Fruit fly (Drosophila melanogaster) whole organism, prepupa: ENCODE measurements around the gene CG11593.

ENCODE experiments used
- Blimp-1 ChIP-seq: fragments of 200-800 bp; sonication (Bioruptor generic); optimal IDR thresholded peaks from 3 replicates; lab custom pipeline; 2017; ENCODE audit warnings: missing biosample characterization, missing genetic modification characterization, mild to moderate bottlenecking, moderate library complexity, missing genetic modification reagents
- CG10631 ChIP-seq: fragments of 200-800 bp; sonication (Bioruptor generic); optimal IDR thresholded peaks from 2 replicates; lab custom pipeline; 2016; ENCODE audit warnings: missing biosample characterization, missing genetic modification characterization
- CG10669 ChIP-seq: fragments of 200-800 bp; sonication (Bioruptor generic); optimal IDR thresholded peaks from 3 replicates; lab custom pipeline; 2018; ENCODE audit warnings: missing biosample characterization, mild to moderate bottlenecking, missing genetic modification characterization, moderate library complexity
- CG11294 ChIP-seq: fragments of 200-800 bp; sonication (Bioruptor generic); IDR thresholded peaks from 2 replicates; pipeline ENCODE4 v1.3.6; 2022; ENCODE audit warnings: missing biosample characterization, missing genetic modification characterization
- CG11762 ChIP-seq: fragments of 200-800 bp; sonication (Bioruptor generic); optimal IDR thresholded peaks from 3 replicates; lab custom pipeline; 2016; ENCODE audit warnings: missing biosample characterization, missing genetic modification characterization; ENCODE audit not compliant: insufficient read depth
- CG11902 ChIP-seq: fragments of 200-800 bp; sonication (Bioruptor generic); optimal IDR thresholded peaks from 3 replicates; lab custom pipeline; 2016; ENCODE audit warnings: missing biosample characterization, missing genetic modification characterization
- CG15336 ChIP-seq: fragments of 200-800 bp; sonication (Bioruptor generic); IDR thresholded peaks from 2 replicates; pipeline ENCODE4 v1.3.6; 2022; ENCODE audit warnings: missing biosample characterization, missing genetic modification characterization
- CG1621 ChIP-seq: fragments of 200-800 bp; sonication (Bioruptor generic); optimal IDR thresholded peaks from 3 replicates; lab custom pipeline; 2018; ENCODE audit warnings: missing biosample characterization, mild to moderate bottlenecking, missing genetic modification characterization
- CG16779 ChIP-seq: fragments of 200-800 bp; sonication (Bioruptor generic); optimal IDR thresholded peaks from 3 replicates; lab custom pipeline; 2017; ENCODE audit warnings: missing biosample characterization, mild to moderate bottlenecking, missing genetic modification characterization
- CG3032 ChIP-seq: fragments of 200-800 bp; optimal IDR thresholded peaks from 2 replicates; lab custom pipeline; 2019; ENCODE audit warnings: missing biosample characterization, mild to moderate bottlenecking, missing genetic modification characterization, moderate library complexity
- CG31627 ChIP-seq: fragments of 200-800 bp; sonication (Bioruptor generic); optimal IDR thresholded peaks from 3 replicates; lab custom pipeline; 2016; ENCODE audit warnings: missing biosample characterization, missing genetic modification characterization
- CG34406 ChIP-seq: fragments of 200-800 bp; sonication (Bioruptor generic); optimal IDR thresholded peaks from 3 replicates; lab custom pipeline; 2016; ENCODE audit warnings: missing biosample characterization, missing genetic modification characterization
- CG3919 ChIP-seq: fragments of 200-800 bp; sonication (Bioruptor generic); optimal IDR thresholded peaks from 3 replicates; lab custom pipeline; 2016; ENCODE audit warnings: missing biosample characterization, missing genetic modification characterization
- CG4318 ChIP-seq: fragments of 200-800 bp; sonication (Bioruptor generic); optimal IDR thresholded peaks from 3 replicates; lab custom pipeline; 2017; ENCODE audit warnings: missing biosample characterization, mild to moderate bottlenecking, missing genetic modification characterization
- CG6163 ChIP-seq: fragments of 200-800 bp; sonication (Bioruptor generic); IDR thresholded peaks from 3 replicates; pipeline ENCODE4 v1.3.6; 2022; ENCODE audit warnings: missing biosample characterization, missing genetic modification characterization
- CG6276 ChIP-seq: fragments of 200-800 bp; sonication (Bioruptor generic); optimal IDR thresholded peaks from 2 replicates; lab custom pipeline; 2017; ENCODE audit warnings: missing biosample characterization, mild to moderate bottlenecking, missing genetic modification characterization
- CG6792 ChIP-seq: fragments of 200-800 bp; sonication (Bioruptor generic); optimal IDR thresholded peaks from 3 replicates; lab custom pipeline; 2016; ENCODE audit warnings: missing biosample characterization, missing genetic modification characterization
- CG6854 ChIP-seq: fragments of 200-800 bp; sonication (Bioruptor generic); optimal IDR thresholded peaks from 2 replicates; lab custom pipeline; 2017; ENCODE audit warnings: missing biosample characterization, mild to moderate bottlenecking, missing genetic modification characterization
- CG7368 ChIP-seq: fragments of 200-800 bp; sonication (Bioruptor generic); optimal IDR thresholded peaks from 3 replicates; lab custom pipeline; 2016; ENCODE audit warnings: missing biosample characterization, missing genetic modification characterization
- CG8119 ChIP-seq: fragments of 200-800 bp; sonication (Bioruptor generic); IDR thresholded peaks from 3 replicates; pipeline ENCODE4 v1.3.6; 2022; ENCODE audit warnings: missing biosample characterization, missing genetic modification characterization
- CG8319 ChIP-seq: fragments of 200-800 bp; sonication (Bioruptor generic); optimal IDR thresholded peaks from 3 replicates; lab custom pipeline; 2016; ENCODE audit warnings: missing biosample characterization, missing genetic modification characterization
- Eip75B ChIP-seq: fragments of 200-800 bp; sonication (Bioruptor generic); optimal IDR thresholded peaks from 3 replicates; lab custom pipeline; 2016; ENCODE audit warnings: missing biosample characterization, missing genetic modification characterization
- Eip93F ChIP-seq: fragments of 200-800 bp; sonication (Bioruptor generic); optimal IDR thresholded peaks from 2 replicates; lab custom pipeline; 2016; ENCODE audit warnings: missing biosample characterization, mild to moderate bottlenecking, missing genetic modification characterization
- Ets21C ChIP-seq: fragments of 200-800 bp; sonication (Bioruptor generic); optimal IDR thresholded peaks from 3 replicates; lab custom pipeline; 2016; ENCODE audit warnings: missing biosample characterization, missing genetic modification characterization
- Ets96B ChIP-seq: fragments of 200-800 bp; optimal IDR thresholded peaks from 2 replicates; lab custom pipeline; 2019; ENCODE audit warnings: missing biosample characterization, mild to moderate bottlenecking, missing genetic modification characterization, moderate library complexity
- Gug ChIP-seq: fragments of 200-800 bp; sonication (Bioruptor generic); IDR thresholded peaks from 2 replicates; pipeline ENCODE4 v1.3.6; 2022; ENCODE audit warnings: missing biosample characterization, missing genetic modification characterization
- Hr39 ChIP-seq: fragments of 200-800 bp; sonication (Bioruptor generic); optimal IDR thresholded peaks from 2 replicates; lab custom pipeline; 2016; ENCODE audit warnings: missing biosample characterization, missing genetic modification characterization
- Hr4 ChIP-seq: fragments of 200-800 bp; sonication (Bioruptor generic); optimal IDR thresholded peaks from 3 replicates; lab custom pipeline; 2016; ENCODE audit warnings: missing biosample characterization, missing genetic modification characterization
- Lpt ChIP-seq: fragments of 200-800 bp; sonication (Bioruptor generic); optimal IDR thresholded peaks from 3 replicates; lab custom pipeline; 2016; ENCODE audit warnings: missing biosample characterization, missing genetic modification characterization
- OdsH ChIP-seq: fragments of 200-800 bp; sonication (Bioruptor generic); optimal IDR thresholded peaks from 3 replicates; lab custom pipeline; 2016; ENCODE audit warnings: missing biosample characterization, missing genetic modification characterization
- Smox ChIP-seq: fragments of 200-800 bp; sonication (Bioruptor generic); optimal IDR thresholded peaks from 3 replicates; lab custom pipeline; 2016; ENCODE audit warnings: missing biosample characterization, missing genetic modification characterization
- Sox102F ChIP-seq: fragments of 200-800 bp; sonication (Bioruptor generic); optimal IDR thresholded peaks from 2 replicates; lab custom pipeline; 2016; ENCODE audit warnings: missing biosample characterization, mild to moderate bottlenecking, missing genetic modification characterization
- Sox14 ChIP-seq: fragments of 200-800 bp; sonication (Bioruptor generic); optimal IDR thresholded peaks from 3 replicates; lab custom pipeline; 2016; ENCODE audit warnings: missing biosample characterization, missing genetic modification characterization
- Sox15 ChIP-seq: fragments of 200-800 bp; sonication (Bioruptor generic); optimal IDR thresholded peaks from 3 replicates; lab custom pipeline; 2016; ENCODE audit warnings: missing biosample characterization, missing genetic modification characterization
- achi ChIP-seq: fragments of 200-800 bp; sonication (Bioruptor generic); optimal IDR thresholded peaks from 3 replicates; lab custom pipeline; 2016; ENCODE audit warnings: missing biosample characterization, missing genetic modification characterization
- acj6 ChIP-seq: fragments of 200-800 bp; sonication (Bioruptor generic); optimal IDR thresholded peaks from 3 replicates; lab custom pipeline; 2016; ENCODE audit warnings: missing biosample characterization, missing genetic modification characterization
- dsx ChIP-seq: fragments of 200-800 bp; optimal IDR thresholded peaks from 3 replicates; lab custom pipeline; 2019; ENCODE audit warnings: missing biosample characterization, mild to moderate bottlenecking, missing genetic modification characterization, moderate library complexity; ENCODE audit not compliant: poor library complexity, severe bottlenecking
- eg ChIP-seq: fragments of 200-800 bp; sonication (Bioruptor generic); IDR thresholded peaks from 3 replicates; pipeline ENCODE4 v1.3.6; 2022; ENCODE audit warnings: missing biosample characterization, missing genetic modification characterization
- esn ChIP-seq: fragments of 200-800 bp; sonication (Bioruptor generic); optimal IDR thresholded peaks from 2 replicates; lab custom pipeline; 2016; ENCODE audit warnings: missing biosample characterization, mild to moderate bottlenecking, missing genetic modification characterization, moderate library complexity
- fd59A ChIP-seq: fragments of 200-800 bp; sonication (Bioruptor generic); optimal IDR thresholded peaks from 2 replicates; lab custom pipeline; 2017; ENCODE audit warnings: missing biosample characterization, mild to moderate bottlenecking, missing genetic modification characterization, missing genetic modification reagents
- lz ChIP-seq: fragments of 200-800 bp; sonication (Bioruptor generic); optimal IDR thresholded peaks from 3 replicates; lab custom pipeline; 2016; ENCODE audit warnings: missing biosample characterization, missing genetic modification characterization
- net ChIP-seq: fragments of 200-800 bp; sonication (Bioruptor generic); optimal IDR thresholded peaks from 3 replicates; lab custom pipeline; 2016; ENCODE audit warnings: missing biosample characterization, missing genetic modification characterization
- pdm3 ChIP-seq: fragments of 200-800 bp; sonication (Bioruptor generic); optimal IDR thresholded peaks from 3 replicates; lab custom pipeline; 2016; ENCODE audit warnings: missing biosample characterization, missing genetic modification characterization
- salr ChIP-seq, 2 experiments: fragments of 200-800 bp; sonication (Bioruptor generic); optimal IDR thresholded peaks; 3 replicates each; lab custom pipeline; 2016 to 2018; ENCODE audit warnings: missing biosample characterization in 2 of 2, missing genetic modification characterization in 2 of 2, mild to moderate bottlenecking in 1 of 2
- spab ChIP-seq: fragments of 200-800 bp; sonication (Bioruptor generic); optimal IDR thresholded peaks from 2 replicates; lab custom pipeline; 2017; ENCODE audit warnings: missing biosample characterization, mild to moderate bottlenecking, missing genetic modification characterization, missing genetic modification reagents
- ss ChIP-seq, 2 experiments: fragments of 200-800 bp; sonication (Bioruptor generic); optimal IDR thresholded peaks; 2 replicates in 1 of 2; 3 replicates in 1 of 2; lab custom pipeline; 2017 to 2018; ENCODE audit warnings: mild to moderate bottlenecking in 2 of 2, missing biosample characterization in 2 of 2, missing genetic modification characterization in 2 of 2, moderate library complexity in 1 of 2
- svp ChIP-seq: fragments of 200-800 bp; sonication (Bioruptor generic); peaks from one replicate; lab custom pipeline; 2016; ENCODE audit warnings: missing biosample characterization, missing genetic modification characterization
- topi ChIP-seq: fragments of 200-800 bp; sonication (Bioruptor generic); optimal IDR thresholded peaks from 3 replicates; lab custom pipeline; 2016; ENCODE audit warnings: missing biosample characterization, missing genetic modification characterization
- vri ChIP-seq: fragments of 200-800 bp; sonication (Bioruptor generic); optimal IDR thresholded peaks from 3 replicates; lab custom pipeline; 2016; ENCODE audit warnings: missing biosample characterization, mild to moderate bottlenecking, missing genetic modification characterization

CG11593 gene

DNA sequence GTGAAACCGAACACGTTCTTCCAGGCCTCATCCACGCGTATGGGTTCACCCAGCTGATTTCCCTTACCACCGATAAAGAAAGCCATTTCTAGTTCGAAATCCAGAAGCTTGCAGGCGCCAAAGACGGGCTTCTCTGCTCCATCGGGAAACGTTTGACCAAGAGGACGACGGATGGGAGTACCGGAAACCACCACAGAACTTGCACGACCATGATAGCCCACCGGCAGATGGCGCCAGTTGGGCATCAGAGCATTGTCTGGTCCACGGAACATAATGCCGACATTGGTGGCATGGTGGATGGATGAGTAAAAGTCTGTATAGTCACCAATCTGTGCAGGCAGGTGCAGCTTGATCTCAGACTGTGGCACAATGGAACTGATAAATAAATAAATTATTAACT lies 32.4 kb upstream of the CG11593 start:
- TF ChIP-seq svp: no peak
- TF ChIP-seq Ets96B (tag; lab: Kevin White, UChicago): no peak
- TF ChIP-seq CG16779: no peak
- no peak for TF ChIP-seq CG6276 (GFP tag; lab: Kevin White, UChicago)
- no peak for TF ChIP-seq CG11762 (GFP tag; lab: Kevin White, UChicago)
- no peak for TF ChIP-seq Hr4 (GFP tag; lab: Kevin White, UChicago)
- no peak for TF ChIP-seq vri (GFP tag; lab: Kevin White, UChicago)
- TF ChIP-seq Smox (GFP tag; lab: Kevin White, UChicago): no peak

DNA sequence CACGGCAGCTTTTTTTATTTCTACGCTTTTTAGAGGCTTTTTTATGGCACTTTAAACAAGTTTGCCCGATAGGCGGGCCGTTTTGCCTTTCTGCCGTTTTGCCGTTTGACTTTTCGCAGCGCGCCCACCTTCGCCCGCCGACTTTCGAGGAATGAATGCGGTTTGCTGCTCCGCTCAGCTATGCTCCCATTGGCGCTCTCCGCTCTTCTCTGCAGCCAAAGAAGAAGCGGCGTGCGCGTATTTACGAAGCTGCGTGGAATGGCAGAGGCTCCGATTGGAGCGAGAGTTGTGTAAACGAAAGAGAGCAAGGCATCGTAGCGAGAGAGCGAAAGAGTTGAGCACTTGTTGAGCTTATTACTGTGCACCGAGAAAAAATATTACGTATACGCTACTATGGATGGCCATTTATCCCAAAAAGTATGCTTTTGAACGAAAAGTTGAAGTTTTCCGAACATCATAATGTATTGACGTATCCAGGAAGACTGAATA lies 31.3 kb upstream of the CG11593 start, which contains the start of gene wit:
TSS of gene wit (minus strand) at position 157 of the 489 bp plus-strand sequence.
- TF ChIP-seq topi (peak; percentile 10), Sox102F (peak; percentile 80), CG6854 (GFP tag; lab: Kevin White, UChicago) (peak; percentile 87), CG15336 (peak; percentile 69; the same call in 1 of the 2 replicates), acj6 (GFP tag; lab: Kevin White, UChicago) (no peak), Lpt (peak; percentile 41), vri (GFP tag; lab: Kevin White, UChicago) (peak; percentile 70), Eip93F (GFP tag; lab: Kevin White, UChicago) (no peak), Blimp-1 (GFP tag; lab: Kevin White, UChicago) (no peak), CG8319 (GFP tag; lab: Kevin White, UChicago) (no peak), CG10669 (no peak), Hr39 (GFP tag; lab: Kevin White, UChicago) (peak; percentile 3), fd59A (GFP tag; lab: Kevin White, UChicago) (no peak), CG4318 (GFP tag; lab: Kevin White, UChicago) (no peak), CG6276 (GFP tag; lab: Kevin White, UChicago) (peak; percentile 58), OdsH (GFP tag; lab: Kevin White, UChicago) (peak; percentile 5), pdm3 (GFP tag; lab: Kevin White, UChicago) (peak; percentile 40), spab (GFP tag; lab: Kevin White, UChicago) (no peak), CG11762 (GFP tag; lab: Kevin White, UChicago) (no peak), CG16779 (peak; percentile 52), CG31627 (GFP tag; lab: Kevin White, UChicago) (no peak), CG3032 (tag; lab: Kevin White, UChicago) (no peak), Eip75B (peak; percentile 14), esn (peak; percentile 38), achi (GFP tag; lab: Kevin White, UChicago) (peak; percentile 24), Sox14 (GFP tag; lab: Kevin White, UChicago) (peak; percentile 29), eg (GFP tag; lab: Robert Waterston, UW) (peak; percentile 65; the same call in 2 of the 3 replicates), CG6163 (GFP tag; lab: Robert Waterston, UW) (peak; percentile 55; the same call in 1 of the 3 replicates), CG11294 (GFP tag; lab: Robert Waterston, UW) (no peak), CG6792 (GFP tag; lab: Kevin White, UChicago) (peak; percentile 11), Hr4 (GFP tag; lab: Kevin White, UChicago) (peak; percentile 56), Sox15 (GFP tag; lab: Kevin White, UChicago) (no peak), Gug (GFP tag; lab: Robert Waterston, UW) (no peak), Smox (GFP tag; lab: Kevin White, UChicago) (peak; percentile 31), CG7368 (GFP tag; lab: Kevin White, UChicago) (no peak), salr (GFP tag; optimal IDR thresholded peaks at IDR 0.05; lab: Kevin White, UChicago) (no peak), Ets21C (GFP tag; lab: Kevin White, UChicago) (no peak), CG34406 (GFP tag; lab: Kevin White, UChicago) (peak; percentile 13), CG1621 (tag; lab: Kevin White, UChicago) (peak; percentile 44), CG11902 (GFP tag; lab: Kevin White, UChicago) (no peak), dsx (GFP tag; lab: Kevin White, UChicago) (peak; percentile 32), CG10631 (no peak), CG8119 (GFP tag; lab: Robert Waterston, UW) (peak; percentile 67), net (GFP tag; lab: Kevin White, UChicago) (peak; percentile 38), ss (GFP tag; optimal IDR thresholded peaks at IDR 0.05; lab: Kevin White, UChicago) (peak; percentile 35 to 43), CG3919 (GFP tag; lab: Kevin White, UChicago) (peak; percentile 63), lz (GFP tag; lab: Kevin White, UChicago) (peak; percentile 24)
